Fruit fly (Drosophila melanogaster) whole organism, pupa: ENCODE results near the gene GlnRS.

Experiments used
- CG10348 ChIP-seq: fragments of 200-800 bp; sonication (Bioruptor generic); IDR thresholded peaks from 2 replicates; pipeline ENCODE4 v1.3.6; 2022; ENCODE audit warnings: missing biosample characterization, missing genetic modification characterization
- CG13204 ChIP-seq: fragments of 200-800 bp; sonication (Bioruptor generic); optimal IDR thresholded peaks from 2 replicates; lab custom pipeline; 2018; ENCODE audit warnings: missing biosample characterization, mild to moderate bottlenecking, missing genetic modification characterization, moderate library complexity
- CG15710 ChIP-seq: fragments of 200-800 bp; sonication (Bioruptor generic); optimal IDR thresholded peaks from 2 replicates; lab custom pipeline; 2018; ENCODE audit warnings: missing biosample characterization, mild to moderate bottlenecking, missing genetic modification characterization, moderate library complexity
- CG17806 ChIP-seq: fragments of 200-800 bp; sonication (Bioruptor generic); optimal IDR thresholded peaks from 2 replicates; lab custom pipeline; 2018; ENCODE audit warnings: missing biosample characterization, mild to moderate bottlenecking, missing genetic modification characterization, moderate library complexity
- CG32121 ChIP-seq: fragments of 200-800 bp; sonication (Bioruptor generic); IDR thresholded peaks from 2 replicates; pipeline ENCODE4 v1.3.6; 2022; ENCODE audit warnings: missing biosample characterization, missing genetic modification characterization
- CG34367 ChIP-seq: fragments of 200-800 bp; sonication (Bioruptor generic); optimal IDR thresholded peaks from 2 replicates; lab custom pipeline; 2018; ENCODE audit warnings: missing biosample characterization, mild to moderate bottlenecking, missing genetic modification characterization
- CG4496 ChIP-seq: fragments of 200-800 bp; sonication (Bioruptor generic); IDR thresholded peaks from 3 replicates; pipeline ENCODE4 v1.3.6; 2022; ENCODE audit warnings: missing biosample characterization, missing genetic modification characterization
- CG8301 ChIP-seq: fragments of 200-800 bp; sonication (Bioruptor generic); optimal IDR thresholded peaks from 2 replicates; lab custom pipeline; 2018; ENCODE audit warnings: missing biosample characterization, mild to moderate bottlenecking, missing genetic modification characterization
- CG9948 ChIP-seq: fragments of 200-800 bp; sonication (Bioruptor generic); optimal IDR thresholded peaks from 2 replicates; lab custom pipeline; 2018; ENCODE audit warnings: missing biosample characterization, mild to moderate bottlenecking, missing genetic modification characterization, moderate library complexity
- D1 ChIP-seq: fragments of 200-800 bp; sonication (Bioruptor generic); optimal IDR thresholded peaks from 2 replicates; lab custom pipeline; 2018; ENCODE audit warnings: missing biosample characterization, mild to moderate bottlenecking, missing genetic modification characterization, moderate library complexity
- EcR ChIP-seq: fragments of 200-800 bp; sonication (Bioruptor generic); optimal IDR thresholded peaks from 3 replicates; lab custom pipeline; 2019; ENCODE audit warnings: missing biosample characterization, missing genetic modification characterization, mild to moderate bottlenecking, moderate library complexity, missing genetic modification reagents
- Ets98B ChIP-seq: fragments of 200-800 bp; sonication (Bioruptor generic); IDR thresholded peaks from 2 replicates; pipeline ENCODE4 v1.3.6; 2022; ENCODE audit warnings: missing biosample characterization, missing genetic modification characterization
- Pif1A ChIP-seq: fragments of 200-800 bp; sonication (Bioruptor generic); optimal IDR thresholded peaks from 3 replicates; lab custom pipeline; 2016; ENCODE audit warnings: missing biosample characterization, missing genetic modification characterization
- Pif1B ChIP-seq: fragments of 200-800 bp; sonication (Bioruptor generic); optimal IDR thresholded peaks from 3 replicates; lab custom pipeline; 2016; ENCODE audit warnings: missing biosample characterization, missing genetic modification characterization
- Snoo ChIP-seq: fragments of 200-800 bp; sonication (Bioruptor generic); optimal IDR thresholded peaks from 3 replicates; lab custom pipeline; 2017; ENCODE audit warnings: missing biosample characterization, mild to moderate bottlenecking, missing genetic modification characterization, inconsistent platforms
- gl ChIP-seq: fragments of 200-800 bp; sonication (Bioruptor generic); optimal IDR thresholded peaks from 2 replicates; lab custom pipeline; 2018; ENCODE audit warnings: missing biosample characterization, mild to moderate bottlenecking, missing genetic modification characterization
- rn ChIP-seq: fragments of 200-800 bp; sonication (Bioruptor generic); IDR thresholded peaks from 2 replicates; pipeline ENCODE4 v1.3.6; 2022; ENCODE audit warnings: missing biosample characterization, missing genetic modification characterization

The GlnRS gene

dm6 chr3R:25215997-25216396, 49.5 kb downstream of the GlnRS start, which contains the start of gene CG31106:
Gene CG31106 (plus strand): TSS chr3R:25216297.
- no peak for TF ChIP-seq D1
- no peak for TF ChIP-seq CG32121 (GFP tag; lab: Robert Waterston, UW)
- no peak for TF ChIP-seq CG13204 (GFP tag; lab: Kevin White, UChicago)
- TF ChIP-seq CG8301 (tag; lab: Kevin White, UChicago): no peak
- no peak for TF ChIP-seq CG9948
- TF ChIP-seq Snoo (tag; lab: Kevin White, UChicago): no peak
- no peak for TF ChIP-seq Pif1B (GFP tag; lab: Kevin White, UChicago)
- no peak for TF ChIP-seq Ets98B (GFP tag; lab: Robert Waterston, UW)
- no peak for TF ChIP-seq gl (tag; lab: Kevin White, UChicago)
- TF ChIP-seq EcR: no peak
- no peak for TF ChIP-seq Pif1A
- no peak for TF ChIP-seq CG15710 (tag; lab: Kevin White, UChicago)
- TF ChIP-seq CG34367 (tag; lab: Kevin White, UChicago): no peak

dm6 chr3R:25215123-25215522, 50.4 kb downstream of the GlnRS start, which contains the start of gene Saysd1:
Gene Saysd1 (minus strand): TSS chr3R:25215188.
- TF ChIP-seq CG10348: no peak
- TF ChIP-seq CG34367 (tag; lab: Kevin White, UChicago): no peak
- TF ChIP-seq D1: peak; percentile 51
- peak; percentile 64; the same call in 2 of the 3 replicates for TF ChIP-seq CG4496 (GFP tag; lab: Robert Waterston, UW)
- no peak for TF ChIP-seq rn
- peak; percentile 16 for TF ChIP-seq CG17806 (tag; lab: Kevin White, UChicago)
- peak; percentile 44 for TF ChIP-seq Ets98B (GFP tag; lab: Robert Waterston, UW)
